Worm (Caenorhabditis elegans) whole organism, mixed stage, embryonic: Measurements from ENCODE around the gene srh-170.

Experiments
- drap-1 ChIP-seq: fragments of 200-800 bp; sonication (Bioruptor generic); optimal IDR thresholded peaks from 3 replicates; lab custom pipeline; 2018; ENCODE audit warnings: mild to moderate bottlenecking, missing genetic modification characterization, missing compliant biosample characterization
- elt-1 ChIP-seq: sonication (generic microtip); optimal IDR thresholded peaks from 2 replicates; lab custom pipeline; 2017; ENCODE audit warnings: missing genetic modification characterization, mild to moderate bottlenecking, missing compliant biosample characterization, antibody characterized with exemption, moderate library complexity, borderline replicate concordance; ENCODE audit not compliant: insufficient read depth
- lin-13 ChIP-seq: fragments of 150-350 bp; optimal IDR thresholded peaks from 2 replicates; lab custom pipeline; 2014; ENCODE audit warnings: missing biosample characterization, missing genetic modification characterization
- lsy-2 ChIP-seq: fragments of 150-350 bp; optimal IDR thresholded peaks from 2 replicates; lab custom pipeline; 2014; ENCODE audit warnings: missing biosample characterization, missing genetic modification characterization
- mab-5 ChIP-seq: fragments of 150-350 bp; optimal IDR thresholded peaks from 2 replicates; lab custom pipeline; 2014; ENCODE audit warnings: missing biosample characterization, missing genetic modification characterization
- mep-1 ChIP-seq: fragments of 150-350 bp; optimal IDR thresholded peaks from 2 replicates; lab custom pipeline; 2017; ENCODE audit warnings: missing biosample characterization, missing genetic modification reagents, missing genetic modification characterization, inconsistent platforms
- nhr-12 ChIP-seq: fragments of 150-350 bp; optimal IDR thresholded peaks from 2 replicates; lab custom pipeline; 2014; ENCODE audit warnings: missing biosample characterization, missing genetic modification characterization
- nhr-76 ChIP-seq: sonication (generic microtip); optimal IDR thresholded peaks from 2 replicates; lab custom pipeline; 2017; ENCODE audit warnings: missing biosample characterization, missing genetic modification characterization
- pha-4 ChIP-seq: fragments of 150-350 bp; optimal IDR thresholded peaks from 2 replicates; lab custom pipeline; 2018; ENCODE audit warnings: missing biosample characterization, missing genetic modification reagents, missing genetic modification characterization
- snpc-4 ChIP-seq: fragments of 150-350 bp; optimal IDR thresholded peaks from 2 replicates; lab custom pipeline; 2014; ENCODE audit warnings: missing biosample characterization, missing genetic modification characterization
- sptf-1 ChIP-seq: sonication (generic microtip); optimal IDR thresholded peaks from 2 replicates; lab custom pipeline; 2017; ENCODE audit warnings: mild to moderate bottlenecking, missing genetic modification characterization, moderate library complexity, missing compliant biosample characterization
- unc-39 ChIP-seq: fragments of 150-350 bp; optimal IDR thresholded peaks from 2 replicates; lab custom pipeline; 2014; ENCODE audit warnings: missing biosample characterization, missing genetic modification characterization
- unc-62 ChIP-seq: fragments of 150-350 bp; optimal IDR thresholded peaks from 2 replicates; lab custom pipeline; 2014; ENCODE audit warnings: missing biosample characterization, missing genetic modification reagents, missing genetic modification characterization
- ztf-11 ChIP-seq: fragments of 150-350 bp; optimal IDR thresholded peaks from 2 replicates; lab custom pipeline; 2014; ENCODE audit warnings: missing biosample characterization, missing genetic modification characterization

DNA sequence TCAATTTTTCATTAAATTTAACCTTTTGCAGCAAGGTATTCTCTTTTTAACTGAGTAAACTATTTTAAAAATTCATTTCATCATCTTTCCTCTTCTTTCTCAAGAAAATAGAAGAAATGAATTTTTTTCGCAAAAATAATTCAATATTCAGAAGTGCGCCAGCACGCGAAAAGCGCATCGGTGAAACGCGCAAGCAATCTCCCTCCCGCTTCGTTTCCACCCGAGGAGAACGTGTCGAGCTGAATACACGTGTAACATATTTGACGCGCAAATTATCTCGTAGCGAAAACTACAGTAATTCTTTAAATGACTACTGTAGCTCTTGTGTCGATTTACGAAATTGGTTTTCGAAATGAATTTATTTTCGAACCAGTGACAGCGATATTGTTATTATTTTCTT, 3.4 kb upstream of the srh-170 start:
- no peak for TF ChIP-seq drap-1 (GFP tag; lab: Kevin White, UChicago)
- TF ChIP-seq nhr-12 (tag; lab: Kevin White, UChicago), result no peak
- TF ChIP-seq lin-13 (tag; lab: Kevin White, UChicago), result no peak
- no peak for TF ChIP-seq sptf-1
- TF ChIP-seq elt-1 (tag; lab: Kevin White, UChicago), result no peak
- no peak for TF ChIP-seq unc-39 (tag; lab: Kevin White, UChicago)
- no peak for TF ChIP-seq nhr-76 (tag; lab: Kevin White, UChicago)
- no peak for TF ChIP-seq snpc-4 (tag; lab: Kevin White, UChicago)
- TF ChIP-seq unc-62, result no peak
- no peak for TF ChIP-seq lsy-2
- TF ChIP-seq mep-1 (tag; lab: Kevin White, UChicago), result no peak
- TF ChIP-seq pha-4 (tag; lab: Kevin White, UChicago), result no peak
- TF ChIP-seq mab-5, result no peak
- TF ChIP-seq ztf-11, result no peak
